Worm (Caenorhabditis elegans) whole organism, mixed stage, embryonic: Measurements from ENCODE around the gene swd-2.1.

Source experiments
- bed-3 ChIP-seq: fragments of 200-800 bp; sonication (Bioruptor generic); optimal IDR thresholded peaks from 3 replicates; lab custom pipeline; 2018; ENCODE audit warnings: mild to moderate bottlenecking, missing genetic modification characterization, moderate library complexity, missing compliant biosample characterization
- blmp-1 ChIP-seq: fragments of 150-350 bp; optimal IDR thresholded peaks from 2 replicates; lab custom pipeline; 2014; ENCODE audit warnings: missing biosample characterization, missing genetic modification characterization
- ceh-39 ChIP-seq: fragments of 150-350 bp; optimal IDR thresholded peaks from 2 replicates; lab custom pipeline; 2014; ENCODE audit warnings: missing biosample characterization, missing genetic modification characterization
- ceh-43 ChIP-seq: fragments of 200-800 bp; sonication (Bioruptor generic); optimal IDR thresholded peaks from 2 replicates; lab custom pipeline; 2018; ENCODE audit warnings: mild to moderate bottlenecking, missing genetic modification characterization, moderate library complexity, missing compliant biosample characterization
- cnd-1 ChIP-seq: fragments of 200-800 bp; sonication (Bioruptor generic); optimal IDR thresholded peaks from 2 replicates; lab custom pipeline; 2018; ENCODE audit warnings: mild to moderate bottlenecking, missing genetic modification characterization, missing compliant biosample characterization
- drap-1 ChIP-seq: fragments of 200-800 bp; sonication (Bioruptor generic); optimal IDR thresholded peaks from 3 replicates; lab custom pipeline; 2018; ENCODE audit warnings: mild to moderate bottlenecking, missing genetic modification characterization, missing compliant biosample characterization
- elt-1 ChIP-seq: sonication (generic microtip); optimal IDR thresholded peaks from 2 replicates; lab custom pipeline; 2017; ENCODE audit warnings: missing genetic modification characterization, mild to moderate bottlenecking, missing compliant biosample characterization, antibody characterized with exemption, moderate library complexity, borderline replicate concordance; ENCODE audit not compliant: insufficient read depth
- elt-3 ChIP-seq: fragments of 150-350 bp; optimal IDR thresholded peaks from 2 replicates; lab custom pipeline; 2014; ENCODE audit warnings: missing biosample characterization, missing genetic modification characterization
- flh-1 ChIP-seq: fragments of 200-800 bp; sonication (Bioruptor generic); optimal IDR thresholded peaks from 2 replicates; lab custom pipeline; 2018; ENCODE audit warnings: mild to moderate bottlenecking, missing genetic modification characterization, moderate library complexity, missing compliant biosample characterization
- hlh-1 ChIP-seq: fragments of 150-350 bp; optimal IDR thresholded peaks from 2 replicates; lab custom pipeline; 2014; ENCODE audit warnings: missing biosample characterization, missing genetic modification reagents, missing genetic modification characterization
- lin-13 ChIP-seq: fragments of 150-350 bp; optimal IDR thresholded peaks from 2 replicates; lab custom pipeline; 2014; ENCODE audit warnings: missing biosample characterization, missing genetic modification characterization
- lin-32 ChIP-seq: fragments of 200-800 bp; sonication (Bioruptor generic); optimal IDR thresholded peaks from 2 replicates; lab custom pipeline; 2018; ENCODE audit warnings: mild to moderate bottlenecking, missing genetic modification characterization, missing compliant biosample characterization
- lsy-2 ChIP-seq: fragments of 150-350 bp; optimal IDR thresholded peaks from 2 replicates; lab custom pipeline; 2014; ENCODE audit warnings: missing biosample characterization, missing genetic modification characterization
- nhr-12 ChIP-seq: fragments of 150-350 bp; optimal IDR thresholded peaks from 2 replicates; lab custom pipeline; 2014; ENCODE audit warnings: missing biosample characterization, missing genetic modification characterization
- nhr-2 ChIP-seq: fragments of 150-350 bp; optimal IDR thresholded peaks from 2 replicates; lab custom pipeline; 2014; ENCODE audit warnings: missing biosample characterization, missing genetic modification characterization
- nhr-237 ChIP-seq: fragments of 150-350 bp; optimal IDR thresholded peaks from 2 replicates; lab custom pipeline; 2014; ENCODE audit warnings: missing biosample characterization, missing genetic modification characterization
- nhr-28 ChIP-seq: fragments of 150-350 bp; optimal IDR thresholded peaks from 2 replicates; lab custom pipeline; 2014; ENCODE audit warnings: missing biosample characterization, missing genetic modification characterization
- nhr-76 ChIP-seq: sonication (generic microtip); optimal IDR thresholded peaks from 2 replicates; lab custom pipeline; 2017; ENCODE audit warnings: missing biosample characterization, missing genetic modification characterization
- snpc-4 ChIP-seq: fragments of 150-350 bp; optimal IDR thresholded peaks from 2 replicates; lab custom pipeline; 2014; ENCODE audit warnings: missing biosample characterization, missing genetic modification characterization
- tbx-8 ChIP-seq: fragments of 200-800 bp; sonication (Bioruptor generic); optimal IDR thresholded peaks from 2 replicates; lab custom pipeline; 2018; ENCODE audit warnings: mild to moderate bottlenecking, missing genetic modification characterization, moderate library complexity, missing compliant biosample characterization
- zip-8 ChIP-seq: fragments of 150-350 bp; optimal IDR thresholded peaks from 2 replicates; lab custom pipeline; 2014; ENCODE audit warnings: missing biosample characterization, missing genetic modification characterization
- ztf-11 ChIP-seq: fragments of 150-350 bp; optimal IDR thresholded peaks from 2 replicates; lab custom pipeline; 2014; ENCODE audit warnings: missing biosample characterization, missing genetic modification characterization

swd-2.1 gene

ce11 chrIV:7822524-7822923 lies 46.7 kb downstream of the swd-2.1 start, which contains the start of gene T14A8.2:
Gene T14A8.2, minus strand, starts transcription at chrIV:7822624.
- no peak for TF ChIP-seq ceh-39 (tag; lab: Kevin White, UChicago)
- no peak for TF ChIP-seq ztf-11 (tag; lab: Kevin White, UChicago)
- TF ChIP-seq nhr-28 (tag; lab: Kevin White, UChicago), result no peak
- no peak for TF ChIP-seq snpc-4 (tag; lab: Kevin White, UChicago)
- no peak for TF ChIP-seq hlh-1 (tag; lab: Kevin White, UChicago)
- TF ChIP-seq lsy-2 (tag; lab: Kevin White, UChicago), result no peak

- TF ChIP-seq ztf-11 (tag; lab: Kevin White, UChicago) (no peak), nhr-12 (tag; lab: Kevin White, UChicago) (no peak), cnd-1 (tag; lab: Kevin White, UChicago) (no peak), nhr-2 (tag; lab: Kevin White, UChicago) (no peak), bed-3 (GFP tag; lab: Kevin White, UChicago) (no peak), blmp-1 (tag; lab: Kevin White, UChicago) (no peak), drap-1 (GFP tag; lab: Kevin White, UChicago) (no peak), zip-8 (tag; lab: Kevin White, UChicago) (no peak), lsy-2 (tag; lab: Kevin White, UChicago) (no peak), tbx-8 (GFP tag; lab: Kevin White, UChicago) (no peak), ceh-43 (GFP tag; lab: Kevin White, UChicago) (no peak), elt-3 (tag; lab: Kevin White, UChicago) (no peak), nhr-76 (tag; lab: Kevin White, UChicago) (no peak), ceh-39 (tag; lab: Kevin White, UChicago) (no peak), elt-1 (tag; lab: Kevin White, UChicago) (no peak), flh-1 (GFP tag; lab: Kevin White, UChicago) (no peak), lin-32 (no peak), lin-13 (no peak), nhr-237 (tag; lab: Kevin White, UChicago) (no peak)
Observed at ce11 chrIV:7824649-7825048, 48.8 kb downstream of the swd-2.1 start.
